Worm (Caenorhabditis elegans): ENCODE measurements around the gene arrd-8.

DNA sequence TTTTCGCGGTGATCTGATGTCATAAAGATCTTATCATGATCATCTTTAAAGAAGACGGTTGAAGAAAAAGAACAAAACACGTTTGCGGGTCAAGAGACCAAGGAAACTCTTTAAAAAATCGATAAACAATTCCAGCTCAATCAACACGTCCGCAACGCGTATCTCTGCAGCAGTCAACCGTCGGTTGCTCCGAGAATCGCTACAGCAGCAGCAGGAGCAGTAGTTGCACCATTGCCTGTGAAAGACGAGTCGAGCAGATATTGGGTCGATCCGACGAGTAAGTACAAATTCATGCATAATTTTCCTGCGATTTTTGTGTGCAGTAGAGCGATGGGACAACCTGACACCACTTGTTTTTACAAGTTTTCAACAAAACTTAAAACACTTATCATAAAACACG is 10.3 kb upstream of the arrd-8 start:
- TF ChIP-seq skn-1 (tag; optimal IDR thresholded peaks at IDR 0.05) (no peak), efl-3 (GFP tag; optimal IDR thresholded peaks at IDR 0.05) (no peak), unc-130 (tag; optimal IDR thresholded peaks at IDR 0.05) (no peak), mdl-1 (tag; optimal IDR thresholded peaks at IDR 0.05) (no peak), snpc-4 (tag; optimal IDR thresholded peaks at IDR 0.05) (no peak), alr-1 (tag; optimal IDR thresholded peaks at IDR 0.05; ENCODE audit: borderline replicate concordance) (no peak), fkh-8 (tag; optimal IDR thresholded peaks at IDR 0.05) (no peak), nhr-28 (tag; optimal IDR thresholded peaks at IDR 0.05) (no peak), zag-1 (tag; optimal IDR thresholded peaks at IDR 0.05) (no peak), hpl-2 (GFP tag; optimal IDR thresholded peaks at IDR 0.05) (no peak), unc-62 (GFP tag; optimal IDR thresholded peaks at IDR 0.05) (no peak), ztf-11 (tag; optimal IDR thresholded peaks at IDR 0.05) (no peak), lin-39 (tag; optimal IDR thresholded peaks at IDR 0.05) (no peak)

Data from whole organism, L1 larva.